Worm (Caenorhabditis elegans) whole organism, L4 larva: ENCODE data around the gene B0393.4.

Experiments used
- F49E8.2 ChIP-seq: sonication (generic microtip); optimal IDR thresholded peaks from 2 replicates; lab custom pipeline; 2016; ENCODE audit warnings: missing compliant biosample characterization, mild to moderate bottlenecking, missing genetic modification characterization, borderline replicate concordance
- R02D3.7 ChIP-seq: fragments of 150-350 bp; sonication (generic microtip); optimal IDR thresholded peaks from 3 replicates; lab custom pipeline; 2014; ENCODE audit warnings: missing biosample characterization, missing genetic modification characterization
- T26A8.4 ChIP-seq: fragments of 200-800 bp; sonication (Bioruptor generic); IDR thresholded peaks from 2 replicates; pipeline ENCODE4 v1.3.6; 2022; ENCODE audit warnings: missing genetic modification characterization, missing compliant biosample characterization
- Y105C5A.15 ChIP-seq: fragments of 200-800 bp; sonication (Bioruptor generic); IDR thresholded peaks from 2 replicates; pipeline ENCODE4 v1.3.6; 2022; ENCODE audit warnings: missing genetic modification characterization, missing compliant biosample characterization
- Y48G9A.11 ChIP-seq: fragments of 200-800 bp; sonication (Bioruptor generic); IDR thresholded peaks from 2 replicates; pipeline ENCODE4 v1.3.6; 2022; ENCODE audit warnings: missing genetic modification reagents, missing genetic modification characterization, missing compliant biosample characterization
- Y75B8A.6 ChIP-seq: fragments of 200-800 bp; sonication (Bioruptor generic); IDR thresholded peaks from 2 replicates; pipeline ENCODE4 v1.3.6; 2022; ENCODE audit warnings: missing genetic modification reagents, missing genetic modification characterization, missing compliant biosample characterization
- ZK337.2 ChIP-seq: fragments of 200-800 bp; sonication (Bioruptor generic); IDR thresholded peaks from 2 replicates; pipeline ENCODE4 v1.3.6; 2022; ENCODE audit warnings: missing genetic modification reagents, missing genetic modification characterization, missing compliant biosample characterization
- ZK546.5 ChIP-seq, 2 experiments: sonication (generic microtip); optimal IDR thresholded peaks; 2 replicates each; lab custom pipeline; 2017; ENCODE audit warnings: missing biosample characterization in 2 of 2, missing genetic modification characterization in 2 of 2
- arid-1 ChIP-seq: fragments of 200-800 bp; sonication (Bioruptor generic); conservative IDR thresholded peaks from 2 replicates; pipeline ENCODE4 v1.3.6; 2022; ENCODE audit warnings: missing genetic modification reagents, missing genetic modification characterization, missing compliant biosample characterization
- ceh-62 ChIP-seq: sonication (generic microtip); optimal IDR thresholded peaks from 2 replicates; lab custom pipeline; 2017; ENCODE audit warnings: missing biosample characterization, missing genetic modification characterization
- daf-12 ChIP-seq: fragments of 150-350 bp; optimal IDR thresholded peaks from 2 replicates; lab custom pipeline; 2014; ENCODE audit warnings: missing biosample characterization, missing genetic modification reagents, missing genetic modification characterization
- daf-16 ChIP-seq, 3 experiments: sonication (generic microtip); optimal IDR thresholded peaks; 2 replicates each; lab custom pipeline; 2016 to 2017; ENCODE audit warnings: missing genetic modification characterization in 3 of 3, missing genetic modification reagents in 3 of 3, mild to moderate bottlenecking in 2 of 3, missing compliant biosample characterization in 2 of 3, missing biosample characterization in 1 of 3, moderate library complexity in 1 of 3
- daf-19 ChIP-seq: fragments of 200-800 bp; sonication (Bioruptor generic); conservative IDR thresholded peaks from 2 replicates; pipeline ENCODE4 v1.3.6; 2022; ENCODE audit warnings: missing genetic modification characterization, missing compliant biosample characterization
- dmd-6 ChIP-seq: fragments of 200-800 bp; sonication (Bioruptor generic); IDR thresholded peaks from 2 replicates; pipeline ENCODE4 v1.3.6; 2022; ENCODE audit warnings: missing genetic modification reagents, missing genetic modification characterization, missing compliant biosample characterization
- dmd-8 ChIP-seq: fragments of 200-800 bp; sonication (Bioruptor generic); IDR thresholded peaks from 2 replicates; pipeline ENCODE4 v1.3.6; 2022; ENCODE audit warnings: missing genetic modification characterization, missing compliant biosample characterization
- dmd-9 ChIP-seq: fragments of 200-800 bp; sonication (Bioruptor generic); IDR thresholded peaks from 2 replicates; pipeline ENCODE4 v1.3.6; 2022; ENCODE audit warnings: missing genetic modification reagents, missing genetic modification characterization, missing compliant biosample characterization
- dpl-1 ChIP-seq: fragments of 150-350 bp; optimal IDR thresholded peaks from 2 replicates; lab custom pipeline; 2014; ENCODE audit warnings: missing biosample characterization, missing genetic modification reagents, missing genetic modification characterization
- egl-27 ChIP-seq: sonication (generic microtip); optimal IDR thresholded peaks from 3 replicates; lab custom pipeline; 2017; ENCODE audit warnings: missing biosample characterization, missing genetic modification reagents, missing genetic modification characterization
- egl-43 ChIP-seq: fragments of 200-800 bp; sonication (Bioruptor generic); IDR thresholded peaks from 2 replicates; pipeline ENCODE4 v1.3.6; 2022; ENCODE audit warnings: missing genetic modification reagents, missing genetic modification characterization, missing compliant biosample characterization
- fkh-10 ChIP-seq: fragments of 150-350 bp; optimal IDR thresholded peaks from 2 replicates; lab custom pipeline; 2014; ENCODE audit warnings: missing biosample characterization, missing genetic modification reagents, missing genetic modification characterization
- hif-1 ChIP-seq, 2 experiments: sonication (generic microtip); optimal IDR thresholded peaks; 2 replicates each; lab custom pipeline; 2016 to 2017; ENCODE audit warnings: missing compliant biosample characterization in 2 of 2, missing genetic modification characterization in 2 of 2, missing genetic modification reagents in 2 of 2, missing genotype in 2 of 2, mild to moderate bottlenecking in 1 of 2
- hlh-11 ChIP-seq: fragments of 200-800 bp; sonication (Bioruptor generic); optimal IDR thresholded peaks from 2 replicates; lab custom pipeline; 2018; ENCODE audit warnings: mild to moderate bottlenecking, missing genetic modification characterization, missing compliant biosample characterization
- hmg-1.1 ChIP-seq: fragments of 200-800 bp; sonication (Bioruptor generic); IDR thresholded peaks from 2 replicates; pipeline ENCODE4 v1.3.6; 2022; ENCODE audit warnings: missing genetic modification reagents, missing genetic modification characterization, missing compliant biosample characterization
- lim-7 ChIP-seq: fragments of 200-800 bp; sonication (Bioruptor generic); IDR thresholded peaks from 2 replicates; pipeline ENCODE4 v1.3.6; 2022; ENCODE audit warnings: missing genetic modification characterization, missing compliant biosample characterization
- lin-13 ChIP-seq: fragments of 150-350 bp; optimal IDR thresholded peaks from 2 replicates; lab custom pipeline; 2014; ENCODE audit warnings: missing biosample characterization, missing genetic modification reagents, missing genetic modification characterization
- lin-15B ChIP-seq: fragments of 150-350 bp; sonication (generic microtip); optimal IDR thresholded peaks from 3 replicates; lab custom pipeline; 2014; ENCODE audit warnings: missing biosample characterization, missing genetic modification characterization
- lin-39 ChIP-seq: fragments of 150-350 bp; optimal IDR thresholded peaks from 2 replicates; lab custom pipeline; 2014; ENCODE audit warnings: missing biosample characterization, missing genetic modification reagents, missing genetic modification characterization
- lir-3 ChIP-seq: sonication (generic microtip); optimal IDR thresholded peaks from 2 replicates; lab custom pipeline; 2016; ENCODE audit warnings: mild to moderate bottlenecking, missing genetic modification characterization, missing compliant biosample characterization
- mes-2 ChIP-seq: sonication (generic microtip); optimal IDR thresholded peaks from 2 replicates; lab custom pipeline; 2016; ENCODE audit warnings: missing genotype, mild to moderate bottlenecking, missing genetic modification characterization, missing compliant biosample characterization; ENCODE audit not compliant: poor library complexity, severe bottlenecking
- mxl-2 ChIP-seq: fragments of 200-800 bp; sonication (Bioruptor generic); conservative IDR thresholded peaks from 2 replicates; pipeline ENCODE4 v1.3.6; 2022; ENCODE audit warnings: missing genetic modification reagents, missing genetic modification characterization, missing compliant biosample characterization
- mxl-3 ChIP-seq: fragments of 200-800 bp; sonication (Bioruptor generic); optimal IDR thresholded peaks from 2 replicates; lab custom pipeline; 2018; ENCODE audit warnings: mild to moderate bottlenecking, missing genetic modification characterization, missing compliant biosample characterization
- nhr-25 ChIP-seq: sonication (generic microtip); optimal IDR thresholded peaks from 2 replicates; lab custom pipeline; 2017; ENCODE audit warnings: missing genetic modification characterization, mild to moderate bottlenecking, missing compliant biosample characterization, antibody characterized with exemption, moderate library complexity, borderline replicate concordance; ENCODE audit not compliant: insufficient read depth
- nhr-41 ChIP-seq: fragments of 200-800 bp; sonication (Bioruptor generic); IDR thresholded peaks from 2 replicates; pipeline ENCODE4 v1.3.6; 2022; ENCODE audit warnings: missing genetic modification reagents, missing genetic modification characterization, missing compliant biosample characterization
- nhr-42 ChIP-seq: fragments of 200-800 bp; sonication (Bioruptor generic); IDR thresholded peaks from 2 replicates; pipeline ENCODE4 v1.3.6; 2022; ENCODE audit warnings: missing genetic modification characterization, missing compliant biosample characterization
- nhr-77 ChIP-seq: fragments of 150-350 bp; optimal IDR thresholded peaks from 2 replicates; lab custom pipeline; 2014; ENCODE audit warnings: missing biosample characterization, missing genetic modification characterization
- pha-4 ChIP-seq, 2 experiments: fragments of 150-350 bp in 1 of 2; fragments of 200-800 bp in 1 of 2; sonication (Bioruptor generic) in 1 of 2; IDR thresholded peaks in 1 of 2; optimal IDR thresholded peaks in 1 of 2; 2 replicates each; pipeline versions ENCODE4 v1.3.6 to Lab custom; 2014 to 2022; ENCODE audit warnings: missing genetic modification characterization in 2 of 2, missing genetic modification reagents in 2 of 2, missing biosample characterization in 1 of 2, missing compliant biosample characterization in 1 of 2
- saeg-2 ChIP-seq: fragments of 200-800 bp; sonication (Bioruptor generic); IDR thresholded peaks from 2 replicates; pipeline ENCODE4 v1.3.6; 2022; ENCODE audit warnings: missing genetic modification reagents, missing genetic modification characterization, missing compliant biosample characterization
- sdz-12 ChIP-seq: fragments of 200-800 bp; sonication (Bioruptor generic); optimal IDR thresholded peaks from 2 replicates; lab custom pipeline; 2018; ENCODE audit warnings: mild to moderate bottlenecking, missing genetic modification characterization, missing compliant biosample characterization
- snpc-1.2 ChIP-seq: fragments of 200-800 bp; sonication (Bioruptor generic); IDR thresholded peaks from 2 replicates; pipeline ENCODE4 v1.3.6; 2022; ENCODE audit warnings: missing genetic modification reagents, missing genetic modification characterization, missing compliant biosample characterization
- spr-1 ChIP-seq: sonication (generic microtip); optimal IDR thresholded peaks from 2 replicates; lab custom pipeline; 2016; ENCODE audit warnings: mild to moderate bottlenecking, missing genetic modification characterization, missing compliant biosample characterization
- spr-3 ChIP-seq: fragments of 200-800 bp; sonication (Bioruptor generic); optimal IDR thresholded peaks from 2 replicates; lab custom pipeline; 2018; ENCODE audit warnings: mild to moderate bottlenecking, missing genetic modification characterization, missing compliant biosample characterization
- unc-130 ChIP-seq: sonication (generic microtip); optimal IDR thresholded peaks from 2 replicates; lab custom pipeline; 2016; ENCODE audit warnings: missing genetic modification reagents, missing genetic modification characterization, missing compliant biosample characterization
- unc-62 ChIP-seq, 3 experiments: fragments of 150-350 bp in 1 of 3; sonication (generic microtip); optimal IDR thresholded peaks in 2 of 3; peaks in 1 of 3; 1 replicate in 1 of 3; 2 replicates in 2 of 3; lab custom pipeline; 2014 to 2017; ENCODE audit warnings: missing biosample characterization in 3 of 3, missing genetic modification characterization in 3 of 3, missing genetic modification reagents in 3 of 3, missing genotype in 1 of 3
- vab-7 ChIP-seq: fragments of 200-800 bp; sonication (Bioruptor generic); IDR thresholded peaks from 2 replicates; pipeline ENCODE4 v1.3.6; 2022; ENCODE audit warnings: missing genetic modification reagents, missing genetic modification characterization, missing compliant biosample characterization
- zag-1 ChIP-seq: fragments of 150-350 bp; optimal IDR thresholded peaks from 2 replicates; lab custom pipeline; 2014; ENCODE audit warnings: missing biosample characterization, missing genetic modification characterization
- zip-11 ChIP-seq: fragments of 200-800 bp; sonication (Bioruptor generic); IDR thresholded peaks from 2 replicates; pipeline ENCODE4 v1.3.6; 2022; ENCODE audit warnings: missing genetic modification characterization, missing compliant biosample characterization
- zip-2 ChIP-seq: fragments of 150-350 bp; optimal IDR thresholded peaks from 2 replicates; lab custom pipeline; 2014; ENCODE audit warnings: missing biosample characterization, missing genetic modification characterization

Gene B0393.4

DNA sequence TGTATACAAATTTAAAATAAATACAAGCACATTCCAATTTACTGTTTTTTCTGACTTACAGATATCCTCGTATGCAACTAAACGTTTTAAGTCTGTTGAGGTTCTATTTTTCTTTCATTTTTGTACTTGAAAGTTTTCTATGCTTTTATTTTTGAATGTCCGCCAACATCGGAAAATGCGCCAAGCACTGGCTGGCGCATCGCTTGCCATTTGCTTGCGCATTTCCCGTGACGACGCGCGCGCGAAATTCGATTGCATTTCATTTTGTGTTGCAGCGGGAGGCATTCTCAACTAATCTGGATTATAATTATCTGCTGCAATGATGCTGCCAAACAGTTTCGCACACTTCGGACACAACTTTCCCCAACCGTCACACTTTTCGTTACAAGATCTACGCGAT, 6.4 kb downstream of the B0393.4 start, which contains the start of gene fbxl-2 (continued):
- peak; percentile 91 for TF ChIP-seq dmd-6
- TF ChIP-seq lir-3 = no peak
- TF ChIP-seq zag-1 (tag; lab: Kevin White, UChicago) = no peak
- peak; percentile 94 for TF ChIP-seq lin-13
- TF ChIP-seq egl-43 (GFP tag; lab: Robert Waterston, UW) = peak; percentile 82
- peak; percentile 100 for TF ChIP-seq dpl-1 (GFP tag; lab: Kevin White, UChicago)
- peak; percentile 96 for TF ChIP-seq T26A8.4 (GFP tag; lab: Robert Waterston, UW)
- 0 out of 2 replicates have a peak, but pooled peaks have one; percentile 57 for TF ChIP-seq mxl-2 (GFP tag; lab: Robert Waterston, UW)
- peak; percentile 87 for TF ChIP-seq spr-1
- TF ChIP-seq zip-11 (GFP tag; lab: Robert Waterston, UW) = peak; percentile 12; the same call in 1 of the 2 replicates
- peak; percentile 94 for TF ChIP-seq hmg-1.1
- TF ChIP-seq unc-62 (GFP tag; optimal IDR thresholded peaks at IDR 0.05 in 1 of 2; lab: Kevin White, UChicago) = peak in 1 of 2 experiments; percentile 92
- no peak for TF ChIP-seq unc-62 (tag; optimal IDR thresholded peaks at IDR 0.05; lab: Kevin White, UChicago)
- no peak for TF ChIP-seq ceh-62 (tag; lab: Kevin White, UChicago)
- 0 out of 2 replicates have a peak, but pooled peaks have one; percentile 24 for TF ChIP-seq dmd-8
- peak; percentile 75; the same call in 1 of the 2 replicates for TF ChIP-seq Y105C5A.15 (GFP tag; lab: Robert Waterston, UW)
- TF ChIP-seq arid-1 (GFP tag; lab: Robert Waterston, UW) = peak; percentile 88
- peak; percentile 96 for TF ChIP-seq fkh-10 (GFP tag; lab: Kevin White, UChicago)
- peak; percentile 94 for TF ChIP-seq nhr-77 (tag; lab: Kevin White, UChicago)
- TF ChIP-seq mxl-3 (GFP tag; lab: Kevin White, UChicago) = peak; percentile 77
- peak; percentile 28 for TF ChIP-seq F49E8.2 (tag; lab: Kevin White, UChicago)
- TF ChIP-seq sdz-12 (GFP tag; lab: Kevin White, UChicago) = no peak
- TF ChIP-seq daf-19 = no peak
- peak; percentile 71 for TF ChIP-seq unc-130 (GFP tag; lab: Kevin White, UChicago)
- TF ChIP-seq vab-7 = peak; percentile 67; the same call in 1 of the 2 replicates
- peak; percentile 37 for TF ChIP-seq R02D3.7 (tag; lab: Kevin White, UChicago)
- TF ChIP-seq spr-3 (GFP tag; lab: Kevin White, UChicago) = peak; percentile 75
- peak; percentile 89 for TF ChIP-seq Y75B8A.6 (GFP tag; lab: Robert Waterston, UW)
- TF ChIP-seq daf-16 (GFP tag; optimal IDR thresholded peaks at IDR 0.05; lab: Kevin White, UChicago) = peak; percentile 55 to 84
- peak; percentile 55 for TF ChIP-seq daf-16 (tag; optimal IDR thresholded peaks at IDR 0.05; lab: Kevin White, UChicago)
- peak in 1 of 2 experiments; percentile 54 for TF ChIP-seq ZK546.5 (tag; optimal IDR thresholded peaks at IDR 0.05; lab: Kevin White, UChicago)
- TF ChIP-seq egl-27 (tag; lab: Kevin White, UChicago) = no peak
- TF ChIP-seq lin-39 (tag; lab: Kevin White, UChicago) = no peak
- TF ChIP-seq Y48G9A.11 (GFP tag; lab: Robert Waterston, UW) = peak; percentile 73
- peak; percentile 28 for TF ChIP-seq zip-2 (tag; lab: Kevin White, UChicago)
- peak; percentile 89 for TF ChIP-seq hlh-11 (tag; lab: Kevin White, UChicago)
- peak; percentile 97 for TF ChIP-seq mes-2 (tag; lab: Kevin White, UChicago)
- TF ChIP-seq nhr-41 (GFP tag; lab: Robert Waterston, UW) = peak; percentile 51; the same call in 1 of the 2 replicates
- peak; percentile 79 for TF ChIP-seq lin-15B
- TF ChIP-seq snpc-1.2 (GFP tag; lab: Robert Waterston, UW) = 0 out of 2 replicates have a peak, but pooled peaks have one; percentile 54
- peak; percentile 93 for TF ChIP-seq nhr-42
- TF ChIP-seq hif-1 (tag; optimal IDR thresholded peaks at IDR 0.05; lab: Kevin White, UChicago) = peak; percentile 17 to 84
- TF ChIP-seq daf-12 (tag; lab: Kevin White, UChicago) = no peak
- TF ChIP-seq ZK337.2 = 0 out of 2 replicates have a peak, but pooled peaks have one; percentile 56
- peak; percentile 51; the same call in 1 of the 2 replicates for TF ChIP-seq lim-7 (GFP tag; lab: Robert Waterston, UW)
- peak; percentile 87 for TF ChIP-seq dmd-9
- TF ChIP-seq saeg-2 = peak; percentile 84
- no peak for TF ChIP-seq pha-4 (GFP tag; IDR thresholded peaks at IDR 0.05; lab: Robert Waterston, UW)
- TF ChIP-seq pha-4 (tag; optimal IDR thresholded peaks at IDR 0.05; lab: Kevin White, UChicago) = no peak
- TF ChIP-seq nhr-25 (tag; lab: Kevin White, UChicago) = peak; percentile 68
